Fruit fly (Drosophila melanogaster): ENCODE results near the gene Brr2.
A peak's percentile ranks its signal among the peaks of the same experiment; 100 is the strongest.

The Brr2 gene

dm6 chr3L:15956448-15957010 lies 11.1 kb downstream of the Brr2 start, which contains the start of gene elgi (continued):
- TF ChIP-seq ems (GFP tag; optimal IDR thresholded peaks at IDR 0.05) (peak; percentile 47), CG5180 (GFP tag; optimal IDR thresholded peaks at IDR 0.05) (peak; percentile 16), Antp (GFP tag; optimal IDR thresholded peaks at IDR 0.05) (peak; percentile 71), CG12155 (GFP tag; optimal IDR thresholded peaks at IDR 0.05) (peak; percentile 75), lmd (GFP tag; IDR thresholded peaks at IDR 0.05) (peak; percentile 53; the same call in 1 of the 2 replicates), sr (GFP tag; IDR thresholded peaks at IDR 0.05) (no peak), repo (GFP tag; optimal IDR thresholded peaks at IDR 0.05) (peak; percentile 52), Sry-β (GFP tag; optimal IDR thresholded peaks at IDR 0.05) (peak; percentile 94), caup (GFP tag; optimal IDR thresholded peaks at IDR 0.05; ENCODE audit: severe bottlenecking) (peak; percentile 72), CG2678 (tag; optimal IDR thresholded peaks at IDR 0.05) (no peak), jing (GFP tag; optimal IDR thresholded peaks at IDR 0.05) (no peak), Hmr (GFP tag; optimal IDR thresholded peaks at IDR 0.05) (peak; percentile 57), NfI (GFP tag; optimal IDR thresholded peaks at IDR 0.05) (peak; percentile 68), gem (tag; optimal IDR thresholded peaks at IDR 0.05) (no peak), ci (GFP tag; IDR thresholded peaks at IDR 0.05) (peak; percentile 64; the same call in 2 of the 3 replicates), CG7745 (tag; optimal IDR thresholded peaks at IDR 0.05) (no peak), CG6791 (GFP tag; IDR thresholded peaks at IDR 0.05; ENCODE audit: partially characterized antibody) (0 out of 3 replicates have a peak, but pooled peaks have one; percentile 11), prd (optimal IDR thresholded peaks at IDR 0.05) (no peak), prd (GFP tag; IDR thresholded peaks at IDR 0.05) (0 out of 3 replicates have a peak, but pooled peaks have one; percentile 9), corto (GFP tag; optimal IDR thresholded peaks at IDR 0.05) (peak; percentile 1), YL-1 (GFP tag; optimal IDR thresholded peaks at IDR 0.05) (peak; percentile 86), CG12219 (GFP tag; optimal IDR thresholded peaks at IDR 0.05) (no peak), lab (GFP tag; optimal IDR thresholded peaks at IDR 0.05) (peak; percentile 73), CG10321 (GFP tag; IDR thresholded peaks at IDR 0.05) (no peak; the same call in 1 of the 2 replicates), CG2712 (tag; optimal IDR thresholded peaks at IDR 0.05) (peak; percentile 37), dpn (GFP tag; optimal IDR thresholded peaks at IDR 0.05) (peak; percentile 70 to 76), tio (GFP tag; optimal IDR thresholded peaks at IDR 0.05) (no peak), zfh1 (GFP tag; IDR thresholded peaks at IDR 0.05) (peak; percentile 55; the same call in 1 of the 3 replicates), tx (GFP tag; optimal IDR thresholded peaks at IDR 0.05) (peak; percentile 15), bab2 (GFP tag; optimal IDR thresholded peaks at IDR 0.05) (peak; percentile 54), E2f1 (GFP tag; IDR thresholded peaks at IDR 0.05) (no peak), CG13624 (GFP tag; optimal IDR thresholded peaks at IDR 0.05) (peak; percentile 69), zfh2 (GFP tag; optimal IDR thresholded peaks at IDR 0.05) (peak; percentile 84), CG12236 (GFP tag; optimal IDR thresholded peaks at IDR 0.05) (no peak), CG17385 (GFP tag; optimal IDR thresholded peaks at IDR 0.05) (peak; percentile 62), pnt (GFP tag; optimal IDR thresholded peaks at IDR 0.05) (peak; percentile 28), knrl (GFP tag; IDR thresholded peaks at IDR 0.05; ENCODE audit: partially characterized antibody) (no peak), CG12744 (GFP tag; optimal IDR thresholded peaks at IDR 0.05) (peak; percentile 18), ken (GFP tag; IDR thresholded peaks at IDR 0.05) (peak; percentile 74; the same call in 2 of the 3 replicates), Stat92E (GFP tag; optimal IDR thresholded peaks at IDR 0.05) (no peak), az2 (GFP tag; optimal IDR thresholded peaks at IDR 0.05) (peak; percentile 36), Gsc (GFP tag; IDR thresholded peaks at IDR 0.05) (no peak), CG12071 (GFP tag; optimal IDR thresholded peaks at IDR 0.05) (peak; percentile 25), CG13287 (GFP tag; IDR thresholded peaks at IDR 0.05; ENCODE audit: partially characterized antibody) (peak; percentile 58), CG13424 (tag; optimal IDR thresholded peaks at IDR 0.05) (peak; percentile 3), CG1602 (GFP tag; optimal IDR thresholded peaks at IDR 0.05) (peak; percentile 4), CG10543 (GFP tag; optimal IDR thresholded peaks at IDR 0.05) (peak; percentile 20), CG17568 (GFP tag; optimal IDR thresholded peaks at IDR 0.05) (no peak), CG1529 (GFP tag; optimal IDR thresholded peaks at IDR 0.05) (peak; percentile 6)
